Fruit fly (Drosophila melanogaster) whole organism: ENCODE results near the gene RpS5a.

Experiments used
- EcR ChIP-seq, 2 experiments: fragments of >200 bp; optimal IDR thresholded peaks; 2 replicates each; lab custom pipeline; 2017; ENCODE audit warnings: missing biosample characterization in 2 of 2, missing genetic modification characterization in 2 of 2, missing genetic modification reagents in 2 of 2
- pan ChIP-seq: fragments of >200 bp; optimal IDR thresholded peaks from 2 replicates; lab custom pipeline; 2017
- usp ChIP-seq: fragments of >200 bp; optimal IDR thresholded peaks from 2 replicates; lab custom pipeline; 2017; ENCODE audit warnings: missing biosample characterization, missing genetic modification characterization, mixed read lengths

DNA sequence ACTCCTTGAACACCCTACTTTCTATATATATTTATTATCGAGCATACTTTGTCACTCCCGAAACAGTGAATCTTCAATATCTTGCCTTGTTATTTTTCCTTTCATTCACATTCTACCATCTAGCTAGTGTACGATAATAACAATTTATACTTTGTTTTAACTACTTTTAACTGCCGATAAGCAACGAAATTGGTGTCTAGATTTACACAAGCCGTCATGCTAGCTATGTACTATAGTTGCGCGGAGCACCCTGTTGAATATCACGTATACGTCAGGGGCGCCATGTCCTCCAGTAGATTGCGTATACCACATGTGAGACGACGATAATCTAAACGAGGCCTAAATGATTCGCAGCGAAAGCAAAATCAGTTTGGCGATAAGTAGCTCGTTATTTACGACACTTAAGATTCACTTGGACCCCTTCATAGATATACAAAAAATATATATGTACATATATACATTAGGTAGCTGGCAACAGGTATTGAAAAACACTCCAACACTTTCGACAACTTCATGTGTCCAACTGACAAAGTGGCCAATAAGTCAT lies 54.1 kb downstream of the RpS5a start:
- TF ChIP-seq usp = no peak
- TF ChIP-seq EcR (GFP tag; optimal IDR thresholded peaks at IDR 0.05; lab: Kevin White, UChicago) = no peak
- no peak for TF ChIP-seq pan (lab: Kevin White, UChicago)
